Fruit fly (Drosophila melanogaster): ENCODE data around the gene ush.
A peak's percentile ranks its signal among the peaks of the same experiment; 100 is the strongest.

ush gene

dm6 chr2L:523165-523835 lies 47.3 kb downstream of the ush start (continued):
- peak; percentile 32 for TF ChIP-seq CG7928 (GFP tag; optimal IDR thresholded peaks at IDR 0.05)
- no peak for TF ChIP-seq CG7963 (GFP tag; IDR thresholded peaks at IDR 0.05; ENCODE audit: partially characterized antibody)
- peak; percentile 45; the same call in 2 of the 3 replicates for TF ChIP-seq knrl (GFP tag; IDR thresholded peaks at IDR 0.05; ENCODE audit: partially characterized antibody)
- TF ChIP-seq CG30020 (tag; optimal IDR thresholded peaks at IDR 0.05), result no peak
- TF ChIP-seq Max (GFP tag; optimal IDR thresholded peaks at IDR 0.05), result no peak
- no peak for TF ChIP-seq CG1602 (GFP tag; optimal IDR thresholded peaks at IDR 0.05)
- no peak for TF ChIP-seq CG31441 (GFP tag; IDR thresholded peaks at IDR 0.05)
- peak; percentile 32; the same call in 1 of the 2 replicates for TF ChIP-seq nerfin-2 (GFP tag; IDR thresholded peaks at IDR 0.05; ENCODE audit: partially characterized antibody)
- TF ChIP-seq Opbp (GFP tag; IDR thresholded peaks at IDR 0.05; ENCODE audit: partially characterized antibody), result peak; percentile 72; the same call in 2 of the 3 replicates
- TF ChIP-seq CG7372 (GFP tag; IDR thresholded peaks at IDR 0.05), result no peak
- TF ChIP-seq ab (GFP tag; optimal IDR thresholded peaks at IDR 0.05), result no peak
- no peak for TF ChIP-seq CG30403 (GFP tag; optimal IDR thresholded peaks at IDR 0.05)
- no peak for TF ChIP-seq CG16815 (GFP tag; optimal IDR thresholded peaks at IDR 0.05)
- TF ChIP-seq CG15601 (tag; optimal IDR thresholded peaks at IDR 0.05), result peak; percentile 6
- no peak for TF ChIP-seq Chrac-16 (GFP tag; optimal IDR thresholded peaks at IDR 0.05)
- no peak for TF ChIP-seq Elba2 (GFP tag; optimal IDR thresholded peaks at IDR 0.05)
- peak; percentile 78 for TF ChIP-seq CG15479 (GFP tag; optimal IDR thresholded peaks at IDR 0.05)
- TF ChIP-seq CG17829 (tag; optimal IDR thresholded peaks at IDR 0.05), result peak; percentile 79
- no peak for TF ChIP-seq CG9437 (GFP tag; optimal IDR thresholded peaks at IDR 0.05)
- TF ChIP-seq CG3838 (GFP tag; optimal IDR thresholded peaks at IDR 0.05), result peak; percentile 60
- peak; percentile 27 for TF ChIP-seq CG3407 (GFP tag; optimal IDR thresholded peaks at IDR 0.05)
- no peak for TF ChIP-seq CG17568 (GFP tag; optimal IDR thresholded peaks at IDR 0.05)
- TF ChIP-seq Poxn (GFP tag; IDR thresholded peaks at IDR 0.05), result no peak
- TF ChIP-seq fd102C (GFP tag; optimal IDR thresholded peaks at IDR 0.05), result peak; percentile 51
- TF ChIP-seq Bdp1 (GFP tag; optimal IDR thresholded peaks at IDR 0.05), result no peak
- peak; percentile 1 for TF ChIP-seq Camta (GFP tag; optimal IDR thresholded peaks at IDR 0.05)
- TF ChIP-seq Trl (optimal IDR thresholded peaks at IDR 0.05), result peak; percentile 52 to 75
- TF ChIP-seq Trl (GFP tag; optimal IDR thresholded peaks at IDR 0.05), result peak; percentile 63
- no peak for TF ChIP-seq Hr78 (GFP tag; optimal IDR thresholded peaks at IDR 0.05)
- TF ChIP-seq ham (GFP tag; IDR thresholded peaks at IDR 0.05), result no peak
- no peak for TF ChIP-seq BtbVII (GFP tag; optimal IDR thresholded peaks at IDR 0.05)
- TF ChIP-seq sim (GFP tag; IDR thresholded peaks at IDR 0.05), result no peak
- TF ChIP-seq gt (GFP tag; IDR thresholded peaks at IDR 0.05), result no peak
- TF ChIP-seq so (GFP tag; IDR thresholded peaks at IDR 0.05), result peak; percentile 88; the same call in 2 of the 3 replicates
- TF ChIP-seq CG11093 (GFP tag; IDR thresholded peaks at IDR 0.05), result no peak
- TF ChIP-seq CG6689 (GFP tag; IDR thresholded peaks at IDR 0.05), result no peak
- TF ChIP-seq Rx (GFP tag; IDR thresholded peaks at IDR 0.05), result no peak
- TF ChIP-seq run (tag; optimal IDR thresholded peaks at IDR 0.05), result no peak
- peak; percentile 36 for TF ChIP-seq CG10147 (GFP tag; optimal IDR thresholded peaks at IDR 0.05)
- TF ChIP-seq CG1529 (GFP tag; optimal IDR thresholded peaks at IDR 0.05), result no peak
- TF ChIP-seq YL-1 (GFP tag; optimal IDR thresholded peaks at IDR 0.05), result no peak
- TF ChIP-seq CG15073 (GFP tag; optimal IDR thresholded peaks at IDR 0.05), result no peak
- no peak for TF ChIP-seq ind (GFP tag; optimal IDR thresholded peaks at IDR 0.05)
- TF ChIP-seq CG8089 (GFP tag; optimal IDR thresholded peaks at IDR 0.05), result no peak
- TF ChIP-seq vvl (GFP tag; IDR thresholded peaks at IDR 0.05), result peak; percentile 59
- peak; percentile 28 for TF ChIP-seq CG7745 (tag; optimal IDR thresholded peaks at IDR 0.05)
- TF ChIP-seq HmgD (GFP tag; optimal IDR thresholded peaks at IDR 0.05), result peak; percentile 31
- TF ChIP-seq Lim3 (GFP tag; IDR thresholded peaks at IDR 0.05), result no peak
- TF ChIP-seq CG15269 (tag; optimal IDR thresholded peaks at IDR 0.05), result peak; percentile 21
- TF ChIP-seq CG14014 (GFP tag; IDR thresholded peaks at IDR 0.05), result no peak; the same call in 1 of the 2 replicates
- peak; percentile 81 for TF ChIP-seq her (GFP tag; optimal IDR thresholded peaks at IDR 0.05)

Data from whole organism, embryonic.